Worm (Caenorhabditis elegans): ENCODE results near the gene daf-5.

The daf-5 gene

DNA sequence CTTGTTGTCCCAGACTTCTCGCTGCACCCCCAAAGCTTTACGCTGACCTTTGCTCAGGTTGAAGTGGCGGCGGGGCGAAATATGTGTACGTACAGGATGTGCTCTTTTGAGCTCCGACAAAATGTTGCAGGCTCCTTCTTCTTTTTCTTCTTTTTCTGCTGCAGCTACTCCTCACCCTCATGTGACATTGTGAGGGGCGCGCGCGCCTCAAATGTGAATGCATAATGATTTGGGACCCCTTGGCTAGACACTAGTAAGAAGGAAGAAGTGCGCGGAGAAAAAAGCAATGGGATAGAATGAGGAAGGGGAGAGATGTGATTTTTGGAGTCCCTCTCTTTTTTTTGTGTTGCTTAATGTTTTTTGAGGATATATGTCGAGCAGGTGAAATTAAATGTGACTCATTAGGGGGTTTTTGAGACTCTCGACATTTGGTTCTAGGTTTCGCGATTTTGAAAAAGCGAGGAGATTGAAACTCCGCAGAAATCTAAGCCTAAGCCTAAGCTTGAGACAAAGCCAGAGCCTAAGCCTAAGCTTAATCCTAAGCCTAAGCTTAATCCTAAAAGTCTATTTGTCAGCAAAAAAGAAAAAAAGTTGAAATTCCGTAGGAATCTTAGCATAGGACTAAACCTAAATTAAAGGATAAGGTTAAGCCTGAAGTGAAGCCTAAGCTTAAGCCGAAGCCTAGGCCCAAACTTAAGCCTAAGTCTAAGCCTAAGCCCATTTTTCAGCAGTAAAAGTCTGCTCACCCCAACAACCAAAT lies 15.2 kb downstream of the daf-5 start (continued):
- TF ChIP-seq snpc-4 (tag; optimal IDR thresholded peaks at IDR 0.05), result no peak
- TF ChIP-seq fkh-4 (tag; optimal IDR thresholded peaks at IDR 0.05; ENCODE audit: borderline replicate concordance), result no peak
- no peak for TF ChIP-seq lin-15B (tag; optimal IDR thresholded peaks at IDR 0.05)
- peak; percentile 32 for TF ChIP-seq nhr-20 (tag; optimal IDR thresholded peaks at IDR 0.05)
- no peak for TF ChIP-seq elt-2 (tag; optimal IDR thresholded peaks at IDR 0.05)
- TF ChIP-seq ztf-11 (tag; optimal IDR thresholded peaks at IDR 0.05), result no peak
- no peak for TF ChIP-seq tlp-1 (tag; optimal IDR thresholded peaks at IDR 0.05)
- no peak for TF ChIP-seq hpl-2 (GFP tag; optimal IDR thresholded peaks at IDR 0.05)
- no peak for TF ChIP-seq sptf-1 (tag; optimal IDR thresholded peaks at IDR 0.05)
- TF ChIP-seq fos-1 (tag; optimal IDR thresholded peaks at IDR 0.05), result no peak
- TF ChIP-seq nhr-71 (tag; optimal IDR thresholded peaks at IDR 0.05), result peak; percentile 67
- TF ChIP-seq sox-4 (tag; optimal IDR thresholded peaks at IDR 0.05), result no peak
- peak; percentile 20 for TF ChIP-seq zip-4 (GFP tag; optimal IDR thresholded peaks at IDR 0.05)
- no peak for TF ChIP-seq mdl-1 (tag; optimal IDR thresholded peaks at IDR 0.05)
- TF ChIP-seq jun-1 (tag; optimal IDR thresholded peaks at IDR 0.05), result no peak
- TF ChIP-seq unc-62 (GFP tag; optimal IDR thresholded peaks at IDR 0.05), result no peak
- TF ChIP-seq sup-37 (GFP tag; optimal IDR thresholded peaks at IDR 0.05), result no peak
- no peak for TF ChIP-seq skn-1 (tag; optimal IDR thresholded peaks at IDR 0.05)
- no peak for TF ChIP-seq ets-5 (GFP tag; IDR thresholded peaks at IDR 0.05)
- TF ChIP-seq lsy-2 (tag; optimal IDR thresholded peaks at IDR 0.05), result peak; percentile 2 to 44
- no peak for TF ChIP-seq nhr-76 (tag; optimal IDR thresholded peaks at IDR 0.05)
- peak in 1 of 3 experiments; percentile 51 for TF ChIP-seq ceh-82 (tag; optimal IDR thresholded peaks at IDR 0.05)
- no peak for TF ChIP-seq blmp-1 (tag; optimal IDR thresholded peaks at IDR 0.05)
- no peak for TF ChIP-seq lin-13 (GFP tag; optimal IDR thresholded peaks at IDR 0.05)
- peak; percentile 64 for TF ChIP-seq egl-13 (tag; optimal IDR thresholded peaks at IDR 0.05)
- TF ChIP-seq hlh-17 (GFP tag; optimal IDR thresholded peaks at IDR 0.05; ENCODE audit: borderline replicate concordance), result no peak
- TF ChIP-seq ceh-88 (GFP tag; IDR thresholded peaks at IDR 0.05), result no peak
- no peak for TF ChIP-seq grh-1 (GFP tag; IDR thresholded peaks at IDR 0.05)
- TF ChIP-seq mab-9 (GFP tag; IDR thresholded peaks at IDR 0.05), result no peak
- no peak for TF ChIP-seq efl-1 (optimal IDR thresholded peaks at IDR 0.05)
- peak in 1 of 2 experiments; percentile 6 for TF ChIP-seq efl-1 (GFP tag; optimal IDR thresholded peaks at IDR 0.05 in 1 of 2)
- TF ChIP-seq nhr-47 (tag; optimal IDR thresholded peaks at IDR 0.05), result peak; percentile 62
- no peak for TF ChIP-seq ama-1 (optimal IDR thresholded peaks at IDR 0.05)
- TF ChIP-seq pqm-1 (tag; optimal IDR thresholded peaks at IDR 0.05), result no peak
- TF ChIP-seq nhr-11 (tag; optimal IDR thresholded peaks at IDR 0.05), result no peak
- no peak for TF ChIP-seq unc-30 (tag; optimal IDR thresholded peaks at IDR 0.05)
- TF ChIP-seq pax-3 (tag; optimal IDR thresholded peaks at IDR 0.05), result no peak
- peak in 1 of 2 experiments; percentile 9 for TF ChIP-seq lin-35 (GFP tag; optimal IDR thresholded peaks at IDR 0.05)
- TF ChIP-seq vab-15 (tag; optimal IDR thresholded peaks at IDR 0.05), result no peak
- no peak for TF ChIP-seq C34B4.2 (tag; optimal IDR thresholded peaks at IDR 0.05)
- TF ChIP-seq aly-2 (tag; optimal IDR thresholded peaks at IDR 0.05), result no peak
- no peak for TF ChIP-seq zag-1 (tag; optimal IDR thresholded peaks at IDR 0.05)
- TF ChIP-seq ceh-90 (tag; optimal IDR thresholded peaks at IDR 0.05), result no peak
- TF ChIP-seq ztf-4 (tag; optimal IDR thresholded peaks at IDR 0.05), result no peak

ce11 chrII:14034559-14034958 lies 17.5 kb downstream of the daf-5 start:
- TF ChIP-seq nhr-90 (tag; optimal IDR thresholded peaks at IDR 0.05; ENCODE audit: poor library complexity) (no peak), mef-2 (tag; optimal IDR thresholded peaks at IDR 0.05) (no peak), sptf-1 (tag; optimal IDR thresholded peaks at IDR 0.05) (no peak), tbx-2 (tag; optimal IDR thresholded peaks at IDR 0.05) (no peak), nhr-19 (GFP tag; conservative IDR thresholded peaks at IDR 0.05) (no peak), nhr-237 (tag; optimal IDR thresholded peaks at IDR 0.05) (no peak), dpl-1 (GFP tag; optimal IDR thresholded peaks at IDR 0.05) (no peak), nhr-76 (tag; optimal IDR thresholded peaks at IDR 0.05) (no peak), blmp-1 (tag; optimal IDR thresholded peaks at IDR 0.05) (no peak), hlh-17 (GFP tag; optimal IDR thresholded peaks at IDR 0.05; ENCODE audit: borderline replicate concordance) (no peak), ceh-90 (tag; optimal IDR thresholded peaks at IDR 0.05) (no peak), fkh-10 (GFP tag; optimal IDR thresholded peaks at IDR 0.05) (no peak), tlp-1 (tag; optimal IDR thresholded peaks at IDR 0.05) (no peak)
